Fruit fly (Drosophila melanogaster) whole organism, embryonic: ENCODE results near the gene CG12880.

Experiments used
- Adf1 ChIP-seq: fragments of 200-800 bp; sonication (Bioruptor generic); IDR thresholded peaks from 2 replicates; pipeline ENCODE4 v1.3.6; 2022; ENCODE audit warnings: missing biosample characterization, missing genetic modification characterization
- BEAF-32 ChIP-seq: fragments of 200-800 bp; sonication (Bioruptor generic); optimal IDR thresholded peaks from 3 replicates; lab custom pipeline; 2017; ENCODE audit warnings: missing biosample characterization, missing genetic modification characterization, mild to moderate bottlenecking, moderate library complexity, missing genetic modification reagents
- Bgb ChIP-seq: fragments of 200-800 bp; sonication (Bioruptor generic); IDR thresholded peaks from 2 replicates; pipeline ENCODE4 v1.3.6; 2022; ENCODE audit warnings: missing biosample characterization, missing genetic modification characterization; ENCODE audit not compliant: partially characterized antibody
- CG11398 ChIP-seq: fragments of 200-800 bp; sonication (Bioruptor generic); optimal IDR thresholded peaks from 2 replicates; lab custom pipeline; 2016; ENCODE audit warnings: missing biosample characterization, missing genetic modification characterization
- CG12299 ChIP-seq: fragments of 200-800 bp; sonication (Bioruptor generic); optimal IDR thresholded peaks from 2 replicates; lab custom pipeline; 2018; ENCODE audit warnings: missing biosample characterization, mild to moderate bottlenecking, missing genetic modification characterization
- CG14050 ChIP-seq: fragments of 200-800 bp; sonication (Bioruptor generic); IDR thresholded peaks from 3 replicates; pipeline ENCODE4 v1.3.6; 2022; ENCODE audit warnings: missing biosample characterization, missing genetic modification characterization
- CG14710 ChIP-seq: fragments of 200-800 bp; sonication (Bioruptor generic); optimal IDR thresholded peaks from 3 replicates; lab custom pipeline; 2019; ENCODE audit warnings: missing biosample characterization, mild to moderate bottlenecking, missing genetic modification characterization, moderate library complexity
- CG14860 ChIP-seq: fragments of 200-800 bp; sonication (Bioruptor generic); IDR thresholded peaks from 3 replicates; pipeline ENCODE4 v1.3.6; 2022; ENCODE audit warnings: missing biosample characterization, missing genetic modification characterization; ENCODE audit not compliant: partially characterized antibody
- CG15601 ChIP-seq: fragments of 200-800 bp; sonication (Bioruptor generic); optimal IDR thresholded peaks from 3 replicates; lab custom pipeline; 2019; ENCODE audit warnings: missing biosample characterization, mild to moderate bottlenecking, missing genetic modification characterization, moderate library complexity
- CG2120 ChIP-seq: fragments of 200-800 bp; sonication (Bioruptor generic); optimal IDR thresholded peaks from 3 replicates; lab custom pipeline; 2016; ENCODE audit warnings: missing biosample characterization, missing genetic modification characterization
- CG2889 ChIP-seq: fragments of 200-800 bp; sonication (Bioruptor generic); IDR thresholded peaks from 3 replicates; pipeline ENCODE4 v1.3.6; 2022; ENCODE audit warnings: missing biosample characterization, missing genetic modification characterization
- CG3065 ChIP-seq: fragments of 200-800 bp; sonication (Bioruptor generic); optimal IDR thresholded peaks from 2 replicates; lab custom pipeline; 2016; ENCODE audit warnings: missing biosample characterization, missing genetic modification characterization
- CG4404 ChIP-seq: fragments of 200-800 bp; sonication (Bioruptor generic); IDR thresholded peaks from 2 replicates; pipeline ENCODE4 v1.3.6; 2022; ENCODE audit warnings: missing biosample characterization, missing genetic modification characterization
- CG4707 ChIP-seq: fragments of 200-800 bp; sonication (Bioruptor generic); optimal IDR thresholded peaks from 2 replicates; lab custom pipeline; 2018; ENCODE audit warnings: missing biosample characterization, mild to moderate bottlenecking, missing genetic modification characterization, moderate library complexity
- CG5180 ChIP-seq: fragments of 200-800 bp; sonication (Bioruptor generic); optimal IDR thresholded peaks from 3 replicates; lab custom pipeline; 2017; ENCODE audit warnings: missing biosample characterization, missing genetic modification characterization, mild to moderate bottlenecking, moderate library complexity, missing genetic modification reagents
- CG6254 ChIP-seq: fragments of 200-800 bp; sonication (Bioruptor generic); optimal IDR thresholded peaks from 3 replicates; lab custom pipeline; 2017; ENCODE audit warnings: mild to moderate bottlenecking, missing biosample characterization, missing genetic modification reagents, missing genetic modification characterization
- CG6654 ChIP-seq: fragments of 200-800 bp; sonication (Bioruptor generic); optimal IDR thresholded peaks from 2 replicates; lab custom pipeline; 2017; ENCODE audit warnings: missing biosample characterization, mild to moderate bottlenecking, missing genetic modification characterization
- Doc2 ChIP-seq: fragments of 200-800 bp; sonication (Bioruptor generic); IDR thresholded peaks from 2 replicates; pipeline ENCODE4 v1.3.6; 2022; ENCODE audit warnings: missing biosample characterization, missing genetic modification characterization
- Hmr ChIP-seq: fragments of 200-800 bp; sonication (Bioruptor generic); optimal IDR thresholded peaks from 3 replicates; lab custom pipeline; 2017; ENCODE audit warnings: mild to moderate bottlenecking, missing biosample characterization, missing genetic modification reagents, missing genetic modification characterization
- MESR4 ChIP-seq: fragments of 200-800 bp; sonication (Bioruptor generic); optimal IDR thresholded peaks from 2 replicates; lab custom pipeline; 2018; ENCODE audit warnings: missing biosample characterization, mild to moderate bottlenecking, missing genetic modification characterization, moderate library complexity
- Meics ChIP-seq: fragments of 200-800 bp; sonication (Bioruptor generic); optimal IDR thresholded peaks from 2 replicates; lab custom pipeline; 2017; ENCODE audit warnings: missing biosample characterization, mild to moderate bottlenecking, missing genetic modification characterization
- Poxn ChIP-seq: fragments of 200-800 bp; sonication (Bioruptor generic); IDR thresholded peaks from 2 replicates; pipeline ENCODE4 v1.3.6; 2022; ENCODE audit warnings: missing biosample characterization, missing genetic modification characterization
- Sox102F ChIP-seq: fragments of 200-800 bp; sonication (Bioruptor generic); optimal IDR thresholded peaks from 2 replicates; lab custom pipeline; 2018; ENCODE audit warnings: missing biosample characterization, mild to moderate bottlenecking, missing genetic modification characterization, moderate library complexity
- Spps ChIP-seq: fragments of 200-800 bp; sonication (Bioruptor generic); optimal IDR thresholded peaks from 2 replicates; lab custom pipeline; 2018; ENCODE audit warnings: missing biosample characterization, mild to moderate bottlenecking, missing genetic modification characterization
- Ssrp ChIP-seq: fragments of 200-800 bp; sonication (Bioruptor generic); optimal IDR thresholded peaks from 2 replicates; lab custom pipeline; 2018; ENCODE audit warnings: missing biosample characterization, mild to moderate bottlenecking, missing genetic modification characterization, moderate library complexity
- Trl ChIP-seq, 3 experiments: fragments of >200 bp in 2 of 3; fragments of 200-800 bp in 1 of 3; sonication (Bioruptor generic) in 1 of 3; optimal IDR thresholded peaks; 2 replicates in 1 of 3; 3 replicates in 2 of 3; lab custom pipeline; 2016 to 2017; ENCODE audit warnings: missing biosample characterization in 1 of 3, missing genetic modification characterization in 1 of 3
- Usf ChIP-seq: fragments of 200-800 bp; sonication (Bioruptor generic); optimal IDR thresholded peaks from 2 replicates; lab custom pipeline; 2017; ENCODE audit warnings: missing genotype, missing biosample characterization, missing genetic modification characterization
- Vsx1 ChIP-seq: fragments of 200-800 bp; sonication (Bioruptor generic); optimal IDR thresholded peaks from 2 replicates; lab custom pipeline; 2017; ENCODE audit warnings: missing biosample characterization, mild to moderate bottlenecking, missing genetic modification characterization, missing genetic modification reagents
- Xbp1 ChIP-seq: fragments of 200-800 bp; sonication (Bioruptor generic); optimal IDR thresholded peaks from 3 replicates; lab custom pipeline; 2016; ENCODE audit warnings: missing biosample characterization, mild to moderate bottlenecking, missing genetic modification characterization
- ac ChIP-seq: fragments of 200-800 bp; sonication (Bioruptor generic); optimal IDR thresholded peaks from 3 replicates; lab custom pipeline; 2017; ENCODE audit warnings: missing biosample characterization, mild to moderate bottlenecking, missing genetic modification characterization
- amos ChIP-seq: fragments of 200-800 bp; sonication (Bioruptor generic); IDR thresholded peaks from 2 replicates; pipeline ENCODE4 v1.3.6; 2022; ENCODE audit warnings: missing biosample characterization, missing genetic modification characterization; ENCODE audit not compliant: partially characterized antibody
- bab2 ChIP-seq: fragments of 200-800 bp; sonication (Bioruptor generic); optimal IDR thresholded peaks from 2 replicates; lab custom pipeline; 2016; ENCODE audit warnings: missing biosample characterization, missing genetic modification characterization
- bbx ChIP-seq: fragments of 200-800 bp; sonication (Bioruptor generic); IDR thresholded peaks from 2 replicates; pipeline ENCODE4 v1.3.6; 2022; ENCODE audit warnings: missing biosample characterization, missing genetic modification characterization; ENCODE audit not compliant: partially characterized antibody
- btn ChIP-seq: fragments of 200-800 bp; sonication (Bioruptor generic); optimal IDR thresholded peaks from 2 replicates; lab custom pipeline; 2016; ENCODE audit warnings: missing biosample characterization, missing genetic modification characterization
- cg ChIP-seq: fragments of 200-800 bp; sonication (Bioruptor generic); optimal IDR thresholded peaks from 3 replicates; lab custom pipeline; 2019; ENCODE audit warnings: missing biosample characterization, mild to moderate bottlenecking, missing genetic modification characterization, moderate library complexity
- chm ChIP-seq: fragments of 200-800 bp; sonication (Bioruptor generic); IDR thresholded peaks from 2 replicates; pipeline ENCODE4 v1.3.6; 2022; ENCODE audit warnings: missing biosample characterization, missing genetic modification characterization
- chn ChIP-seq: fragments of 200-800 bp; sonication (Bioruptor generic); optimal IDR thresholded peaks from 2 replicates; lab custom pipeline; 2016; ENCODE audit warnings: missing biosample characterization, missing genetic modification characterization
- ci ChIP-seq: fragments of 200-800 bp; sonication (Bioruptor generic); IDR thresholded peaks from 3 replicates; pipeline ENCODE4 v1.3.6; 2022; ENCODE audit warnings: missing biosample characterization, missing genetic modification characterization
- da ChIP-seq: fragments of 200-800 bp; sonication (Bioruptor generic); optimal IDR thresholded peaks from 2 replicates; lab custom pipeline; 2016; ENCODE audit warnings: missing biosample characterization, missing genetic modification characterization
- dimm ChIP-seq: fragments of 200-800 bp; sonication (Bioruptor generic); IDR thresholded peaks from 2 replicates; pipeline ENCODE4 v1.3.6; 2022; ENCODE audit warnings: missing biosample characterization, missing genetic modification characterization
- eyg ChIP-seq: fragments of 200-800 bp; sonication (Bioruptor generic); optimal IDR thresholded peaks from 3 replicates; lab custom pipeline; 2016; ENCODE audit warnings: missing biosample characterization, missing genetic modification characterization
- grau ChIP-seq: fragments of 200-800 bp; optimal IDR thresholded peaks from 3 replicates; lab custom pipeline; 2019; ENCODE audit warnings: missing biosample characterization, mild to moderate bottlenecking, missing genetic modification characterization, moderate library complexity
- inv ChIP-seq: fragments of 200-800 bp; sonication (Bioruptor generic); IDR thresholded peaks from 2 replicates; pipeline ENCODE4 v1.3.6; 2022; ENCODE audit warnings: missing biosample characterization, missing genetic modification characterization; ENCODE audit not compliant: partially characterized antibody
- ken ChIP-seq: fragments of 200-800 bp; sonication (Bioruptor generic); IDR thresholded peaks from 3 replicates; pipeline ENCODE4 v1.3.6; 2022; ENCODE audit warnings: missing biosample characterization, missing genetic modification characterization
- lilli ChIP-seq: fragments of 200-800 bp; sonication (Bioruptor generic); optimal IDR thresholded peaks from 3 replicates; lab custom pipeline; 2016; ENCODE audit warnings: missing biosample characterization, missing genetic modification characterization
- otp ChIP-seq: fragments of 200-800 bp; sonication (Bioruptor generic); IDR thresholded peaks from 3 replicates; pipeline ENCODE4, ENCODE4 v1.3.6; 2022; ENCODE audit warnings: missing biosample characterization, missing genetic modification characterization
- salm ChIP-seq: fragments of 200-800 bp; sonication (Bioruptor generic); optimal IDR thresholded peaks from 2 replicates; lab custom pipeline; 2018; ENCODE audit warnings: missing biosample characterization, mild to moderate bottlenecking, missing genetic modification characterization
- tin ChIP-seq: fragments of 200-800 bp; sonication (Bioruptor generic); optimal IDR thresholded peaks from 3 replicates; lab custom pipeline; 2016; ENCODE audit warnings: missing biosample characterization, missing genetic modification characterization
- ttk ChIP-seq: fragments of 200-800 bp; sonication (Bioruptor generic); IDR thresholded peaks from 2 replicates; pipeline ENCODE4 v2.1.2; 2022; ENCODE audit warnings: missing biosample characterization, missing genetic modification characterization
- yki ChIP-seq: fragments of >200 bp; optimal IDR thresholded peaks from 3 replicates; lab custom pipeline; 2018

The CG12880 gene

dm6 chr3R:27677174-27677726 is 8.5 kb upstream of the CG12880 start, which contains the start of gene Hsdl2 (continued):
- TF ChIP-seq CG3065 (GFP tag; lab: Kevin White, UChicago) (no peak), CG6654 (no peak), ac (GFP tag; lab: Kevin White, UChicago) (no peak), otp (GFP tag; lab: Robert Waterston, UW) (no peak), CG2889 (GFP tag; lab: Robert Waterston, UW) (no peak), dimm (GFP tag; lab: Robert Waterston, UW) (no peak), CG2120 (GFP tag; lab: Kevin White, UChicago) (peak; percentile 76), cg (peak; percentile 96), CG14860 (GFP tag; lab: Robert Waterston, UW) (peak; percentile 63; the same call in 2 of the 3 replicates), CG14050 (GFP tag; lab: Robert Waterston, UW) (peak; percentile 47; the same call in 2 of the 3 replicates), Sox102F (GFP tag; lab: Kevin White, UChicago) (no peak), CG5180 (GFP tag; lab: Kevin White, UChicago) (peak; percentile 45), BEAF-32 (peak; percentile 83), lilli (GFP tag; lab: Kevin White, UChicago) (peak; percentile 74), grau (tag; lab: Kevin White, UChicago) (no peak), CG11398 (GFP tag; lab: Kevin White, UChicago) (no peak), MESR4 (peak; percentile 59), yki (lab: Kevin White, UChicago) (no peak), bbx (GFP tag; lab: Robert Waterston, UW) (peak; percentile 52), btn (GFP tag; lab: Kevin White, UChicago) (no peak), salm (no peak), Poxn (no peak), bab2 (GFP tag; lab: Kevin White, UChicago) (peak; percentile 2), chn (GFP tag; lab: Kevin White, UChicago) (no peak), Adf1 (GFP tag; lab: Robert Waterston, UW) (no peak), eyg (GFP tag; lab: Kevin White, UChicago) (no peak), Ssrp (tag; lab: Kevin White, UChicago) (no peak), Trl (optimal IDR thresholded peaks at IDR 0.05; lab: Kevin White, UChicago) (peak in 1 of 2 experiments; percentile 8), Trl (GFP tag; optimal IDR thresholded peaks at IDR 0.05; lab: Kevin White, UChicago) (peak; percentile 3), Vsx1 (no peak), CG12299 (tag; lab: Kevin White, UChicago) (no peak), Hmr (GFP tag; lab: Kevin White, UChicago) (peak; percentile 61), da (GFP tag; lab: Kevin White, UChicago) (no peak), ttk (GFP tag; lab: Robert Waterston, UW) (no peak), Doc2 (no peak), CG14710 (tag; lab: Kevin White, UChicago) (peak; percentile 75), CG15601 (tag; lab: Kevin White, UChicago) (no peak), ci (no peak), Xbp1 (GFP tag; lab: Kevin White, UChicago) (peak; percentile 60), CG4707 (GFP tag; lab: Kevin White, UChicago) (no peak), inv (GFP tag; lab: Robert Waterston, UW) (no peak; the same call in 1 of the 2 replicates), ken (GFP tag; lab: Robert Waterston, UW) (no peak), Bgb (peak; percentile 64), chm (GFP tag; lab: Robert Waterston, UW) (peak; percentile 21; the same call in 1 of the 2 replicates), Usf (GFP tag; lab: Kevin White, UChicago) (no peak), tin (GFP tag; lab: Kevin White, UChicago) (peak; percentile 52), Spps (tag; lab: Kevin White, UChicago) (no peak), CG6254 (no peak), Meics (GFP tag; lab: Kevin White, UChicago) (peak; percentile 96), amos (peak; percentile 64), CG4404 (GFP tag; lab: Robert Waterston, UW) (peak; percentile 28; the same call in 1 of the 2 replicates)
